Fruit fly (Drosophila melanogaster) whole organism, embryonic: ENCODE results near the gene Pgant35A.

ENCODE experiments used
- Adf1 ChIP-seq: fragments of 200-800 bp; sonication (Bioruptor generic); IDR thresholded peaks from 2 replicates; pipeline ENCODE4 v1.3.6; 2022; ENCODE audit warnings: missing biosample characterization, missing genetic modification characterization
- Aef1 ChIP-seq: fragments of 200-800 bp; sonication (Bioruptor generic); IDR thresholded peaks from 3 replicates; pipeline ENCODE4 v1.3.6; 2022; ENCODE audit warnings: missing biosample characterization, missing genetic modification characterization
- Blimp-1 ChIP-seq: fragments of 200-800 bp; sonication (Bioruptor generic); optimal IDR thresholded peaks from 3 replicates; lab custom pipeline; 2018; ENCODE audit warnings: missing biosample characterization, missing genetic modification characterization, mild to moderate bottlenecking, moderate library complexity, missing genetic modification reagents
- BtbVII ChIP-seq: fragments of 200-800 bp; sonication (Bioruptor generic); optimal IDR thresholded peaks from 3 replicates; lab custom pipeline; 2017; ENCODE audit warnings: missing biosample characterization, mild to moderate bottlenecking, missing genetic modification characterization
- CG10209 ChIP-seq: fragments of 200-800 bp; sonication (Bioruptor generic); optimal IDR thresholded peaks from 3 replicates; lab custom pipeline; 2017; ENCODE audit warnings: missing biosample characterization, mild to moderate bottlenecking, missing genetic modification characterization, missing genetic modification reagents
- CG10267 ChIP-seq: fragments of 200-800 bp; sonication (Bioruptor generic); optimal IDR thresholded peaks from 2 replicates; lab custom pipeline; 2018; ENCODE audit warnings: missing biosample characterization, mild to moderate bottlenecking, missing genetic modification characterization, moderate library complexity
- CG11696 ChIP-seq: fragments of 200-800 bp; sonication (Bioruptor generic); IDR thresholded peaks from 2 replicates; pipeline ENCODE4 v1.3.6; 2022; ENCODE audit warnings: missing biosample characterization, missing genetic modification characterization
- CG12071 ChIP-seq: fragments of 200-800 bp; sonication (Bioruptor generic); optimal IDR thresholded peaks from 3 replicates; lab custom pipeline; 2018; ENCODE audit warnings: missing biosample characterization, mild to moderate bottlenecking, missing genetic modification characterization
- CG12104 ChIP-seq: fragments of 200-800 bp; sonication (Bioruptor generic); optimal IDR thresholded peaks from 3 replicates; lab custom pipeline; 2016; ENCODE audit warnings: missing biosample characterization, missing genetic modification characterization
- CG1233 ChIP-seq: fragments of 200-800 bp; sonication (Bioruptor generic); optimal IDR thresholded peaks from 4 replicates; lab custom pipeline; 2018; ENCODE audit warnings: missing biosample characterization, mild to moderate bottlenecking, missing genetic modification characterization
- CG12744 ChIP-seq: fragments of 200-800 bp; sonication (Bioruptor generic); optimal IDR thresholded peaks from 2 replicates; lab custom pipeline; 2016; ENCODE audit warnings: missing biosample characterization, missing genetic modification characterization
- CG13296 ChIP-seq: fragments of 200-800 bp; sonication (Bioruptor generic); optimal IDR thresholded peaks from 3 replicates; lab custom pipeline; 2018; ENCODE audit warnings: missing biosample characterization, mild to moderate bottlenecking, missing genetic modification characterization
- CG1529 ChIP-seq: fragments of 200-800 bp; sonication (Bioruptor generic); optimal IDR thresholded peaks from 3 replicates; lab custom pipeline; 2018; ENCODE audit warnings: missing biosample characterization, missing genetic modification characterization
- CG15601 ChIP-seq: fragments of 200-800 bp; sonication (Bioruptor generic); optimal IDR thresholded peaks from 3 replicates; lab custom pipeline; 2019; ENCODE audit warnings: missing biosample characterization, mild to moderate bottlenecking, missing genetic modification characterization, moderate library complexity
- CG15696 ChIP-seq: fragments of 200-800 bp; sonication (Bioruptor generic); optimal IDR thresholded peaks from 2 replicates; lab custom pipeline; 2019; ENCODE audit warnings: missing biosample characterization, mild to moderate bottlenecking, missing genetic modification characterization, moderate library complexity
- CG1603 ChIP-seq: fragments of 200-800 bp; sonication (Bioruptor generic); optimal IDR thresholded peaks from 2 replicates; lab custom pipeline; 2019; ENCODE audit warnings: missing biosample characterization, mild to moderate bottlenecking, missing genetic modification characterization, moderate library complexity
- CG17359 ChIP-seq: fragments of 200-800 bp; sonication (Bioruptor generic); optimal IDR thresholded peaks from 3 replicates; lab custom pipeline; 2018; ENCODE audit warnings: missing biosample characterization, mild to moderate bottlenecking, missing genetic modification characterization, moderate library complexity
- CG17361 ChIP-seq: fragments of 200-800 bp; sonication (Bioruptor generic); IDR thresholded peaks from 3 replicates; pipeline ENCODE4 v1.3.6; 2022; ENCODE audit warnings: missing biosample characterization, missing genetic modification characterization
- CG2116 ChIP-seq: fragments of 200-800 bp; sonication (Bioruptor generic); optimal IDR thresholded peaks from 3 replicates; lab custom pipeline; 2018; ENCODE audit warnings: missing biosample characterization, mild to moderate bottlenecking, missing genetic modification characterization
- CG2678 ChIP-seq: fragments of 200-800 bp; sonication (Bioruptor generic); optimal IDR thresholded peaks from 3 replicates; lab custom pipeline; 2019; ENCODE audit warnings: missing biosample characterization, mild to moderate bottlenecking, missing genetic modification characterization, moderate library complexity
- CG2712 ChIP-seq: fragments of 200-800 bp; optimal IDR thresholded peaks from 3 replicates; lab custom pipeline; 2019; ENCODE audit warnings: missing biosample characterization, mild to moderate bottlenecking, missing genetic modification characterization, moderate library complexity
- CG30020 ChIP-seq: fragments of 200-800 bp; optimal IDR thresholded peaks from 2 replicates; lab custom pipeline; 2019; ENCODE audit warnings: missing biosample characterization, mild to moderate bottlenecking, missing genetic modification characterization, moderate library complexity
- CG6683 ChIP-seq: fragments of 200-800 bp; sonication (Bioruptor generic); optimal IDR thresholded peaks from 2 replicates; lab custom pipeline; 2017; ENCODE audit warnings: missing biosample characterization, mild to moderate bottlenecking, missing genetic modification characterization, missing genetic modification reagents
- CG6689 ChIP-seq: fragments of 200-800 bp; sonication (Bioruptor generic); IDR thresholded peaks from 2 replicates; pipeline ENCODE4 v1.3.6; 2022; ENCODE audit warnings: missing biosample characterization, missing genetic modification characterization
- CG6813 ChIP-seq: fragments of 200-800 bp; sonication (Bioruptor generic); optimal IDR thresholded peaks from 2 replicates; lab custom pipeline; 2017; ENCODE audit warnings: missing biosample characterization, missing genetic modification characterization, mild to moderate bottlenecking, moderate library complexity, missing genetic modification reagents
- CG6854 ChIP-seq: fragments of 200-800 bp; sonication (Bioruptor generic); optimal IDR thresholded peaks from 3 replicates; lab custom pipeline; 2017; ENCODE audit warnings: missing biosample characterization, mild to moderate bottlenecking, missing genetic modification characterization
- CG8924 ChIP-seq: fragments of 200-800 bp; optimal IDR thresholded peaks from 3 replicates; lab custom pipeline; 2019; ENCODE audit warnings: missing biosample characterization, mild to moderate bottlenecking, missing genetic modification characterization, moderate library complexity
- Drgx ChIP-seq: fragments of 200-800 bp; sonication (Bioruptor generic); IDR thresholded peaks from 2 replicates; pipeline ENCODE4 v1.3.6; 2022; ENCODE audit warnings: missing biosample characterization, missing genetic modification characterization
- Eip74EF ChIP-seq, 2 experiments: fragments of 200-800 bp in 1 of 2; fragments of >200 bp in 1 of 2; sonication (Bioruptor generic) in 1 of 2; optimal IDR thresholded peaks; 2 replicates each; lab custom pipeline; 2017 to 2019; ENCODE audit warnings: missing biosample characterization in 2 of 2, missing genetic modification characterization in 2 of 2, mild to moderate bottlenecking in 1 of 2, moderate library complexity in 1 of 2
- HLH3B ChIP-seq: fragments of 200-800 bp; sonication (Bioruptor generic); IDR thresholded peaks from 2 replicates; pipeline ENCODE4 v1.3.6; 2022; ENCODE audit warnings: missing biosample characterization, missing genetic modification characterization
- Hr51 ChIP-seq, 2 experiments: fragments of 200-800 bp; sonication (Bioruptor generic); optimal IDR thresholded peaks; 2 replicates in 1 of 2; 3 replicates in 1 of 2; lab custom pipeline; 2016 to 2018; ENCODE audit warnings: missing biosample characterization in 2 of 2, missing genetic modification characterization in 2 of 2, mild to moderate bottlenecking in 1 of 2, moderate library complexity in 1 of 2
- Meics ChIP-seq: fragments of 200-800 bp; sonication (Bioruptor generic); optimal IDR thresholded peaks from 2 replicates; lab custom pipeline; 2017; ENCODE audit warnings: missing biosample characterization, mild to moderate bottlenecking, missing genetic modification characterization
- Oli ChIP-seq: fragments of 200-800 bp; sonication (Bioruptor generic); optimal IDR thresholded peaks from 2 replicates; lab custom pipeline; 2018; ENCODE audit warnings: missing biosample characterization, mild to moderate bottlenecking, missing genetic modification characterization, moderate library complexity
- Six4 ChIP-seq: fragments of 200-800 bp; sonication (Bioruptor generic); optimal IDR thresholded peaks from 2 replicates; lab custom pipeline; 2016; ENCODE audit warnings: missing biosample characterization, missing genetic modification characterization
- Usf ChIP-seq: fragments of 200-800 bp; sonication (Bioruptor generic); optimal IDR thresholded peaks from 2 replicates; lab custom pipeline; 2017; ENCODE audit warnings: missing genotype, missing biosample characterization, missing genetic modification characterization
- Xbp1 ChIP-seq: fragments of 200-800 bp; sonication (Bioruptor generic); optimal IDR thresholded peaks from 3 replicates; lab custom pipeline; 2016; ENCODE audit warnings: missing biosample characterization, mild to moderate bottlenecking, missing genetic modification characterization
- croc ChIP-seq: fragments of 200-800 bp; sonication (Bioruptor generic); conservative IDR thresholded peaks from 3 replicates; pipeline ENCODE4 v1.3.6; 2022; ENCODE audit warnings: missing biosample characterization, missing genetic modification characterization
- dmrt11E ChIP-seq: fragments of 200-800 bp; sonication (Bioruptor generic); optimal IDR thresholded peaks from 3 replicates; lab custom pipeline; 2018; ENCODE audit warnings: missing biosample characterization, mild to moderate bottlenecking, missing genetic modification characterization, moderate library complexity
- dysf ChIP-seq: fragments of 200-800 bp; sonication (Bioruptor generic); IDR thresholded peaks from 3 replicates; pipeline ENCODE4 v1.3.6; 2022; ENCODE audit warnings: missing biosample characterization, missing genetic modification characterization
- esg ChIP-seq: fragments of 200-800 bp; sonication (Bioruptor generic); conservative IDR thresholded peaks from 2 replicates; pipeline ENCODE4 v1.3.6; 2022; ENCODE audit warnings: missing biosample characterization, missing genetic modification characterization
- fd96Cb ChIP-seq: fragments of 200-800 bp; sonication (Bioruptor generic); optimal IDR thresholded peaks from 2 replicates; lab custom pipeline; 2018; ENCODE audit warnings: missing biosample characterization, mild to moderate bottlenecking, missing genetic modification characterization, moderate library complexity
- grau ChIP-seq: fragments of 200-800 bp; optimal IDR thresholded peaks from 3 replicates; lab custom pipeline; 2019; ENCODE audit warnings: missing biosample characterization, mild to moderate bottlenecking, missing genetic modification characterization, moderate library complexity
- phol ChIP-seq: fragments of 200-800 bp; sonication (Bioruptor generic); optimal IDR thresholded peaks from 3 replicates; lab custom pipeline; 2018; ENCODE audit warnings: missing biosample characterization, mild to moderate bottlenecking, missing genetic modification characterization, moderate library complexity
- prd ChIP-seq, 3 experiments: fragments of >200 bp in 2 of 3; fragments of 200-800 bp in 1 of 3; sonication (Bioruptor generic) in 1 of 3; optimal IDR thresholded peaks in 2 of 3; IDR thresholded peaks in 1 of 3; 2 replicates in 2 of 3; 3 replicates in 1 of 3; pipeline versions ENCODE4 v1.3.6 to Lab custom; 2017 to 2022; ENCODE audit warnings: missing biosample characterization in 1 of 3, missing genetic modification characterization in 1 of 3
- slou ChIP-seq: fragments of 200-800 bp; sonication (Bioruptor generic); optimal IDR thresholded peaks from 3 replicates; lab custom pipeline; 2016; ENCODE audit warnings: missing biosample characterization, missing genetic modification characterization
- sug ChIP-seq: fragments of 200-800 bp; optimal IDR thresholded peaks from 2 replicates; lab custom pipeline; 2019; ENCODE audit warnings: missing biosample characterization, mild to moderate bottlenecking, missing genetic modification characterization, moderate library complexity
- twi ChIP-seq: fragments of 200-800 bp; optimal IDR thresholded peaks from 2 replicates; lab custom pipeline; 2019; ENCODE audit warnings: missing biosample characterization, mild to moderate bottlenecking, missing genetic modification characterization, moderate library complexity
- zen ChIP-seq: fragments of 200-800 bp; sonication (Bioruptor generic); optimal IDR thresholded peaks from 3 replicates; lab custom pipeline; 2018; ENCODE audit warnings: missing biosample characterization, mild to moderate bottlenecking, missing genetic modification characterization, moderate library complexity

The Pgant35A gene

dm6 chr2L:14367274-14367669 lies 8.2 kb downstream of the Pgant35A start (continued):
- TF ChIP-seq CG1603 (tag; lab: Kevin White, UChicago) (peak; percentile 20), CG30020 (tag; lab: Kevin White, UChicago) (peak; percentile 3), Oli (peak; percentile 37), dysf (GFP tag; lab: Robert Waterston, UW) (no peak; the same call in 2 of the 3 replicates), esg (peak; percentile 38), CG1529 (no peak), dmrt11E (tag; lab: Kevin White, UChicago) (peak; percentile 28), CG11696 (peak; percentile 68; the same call in 1 of the 2 replicates), CG6683 (GFP tag; lab: Kevin White, UChicago) (peak; percentile 12), phol (tag; lab: Kevin White, UChicago) (peak; percentile 77), Hr51 (GFP tag; optimal IDR thresholded peaks at IDR 0.05; lab: Kevin White, UChicago) (peak in 1 of 2 experiments; percentile 77), CG6854 (GFP tag; lab: Kevin White, UChicago) (peak; percentile 32), CG10267 (tag; lab: Kevin White, UChicago) (peak; percentile 62), CG2712 (tag; lab: Kevin White, UChicago) (peak; percentile 81), Eip74EF (GFP tag; optimal IDR thresholded peaks at IDR 0.05; lab: Kevin White, UChicago) (peak in 1 of 2 experiments; percentile 59), CG13296 (GFP tag; lab: Kevin White, UChicago) (peak; percentile 50), Meics (GFP tag; lab: Kevin White, UChicago) (peak; percentile 58), grau (tag; lab: Kevin White, UChicago) (peak; percentile 23), Six4 (GFP tag; lab: Kevin White, UChicago) (peak; percentile 22), CG8924 (tag; lab: Kevin White, UChicago) (peak; percentile 18), Usf (no peak), BtbVII (GFP tag; lab: Kevin White, UChicago) (peak; percentile 56), CG10209 (GFP tag; lab: Kevin White, UChicago) (peak; percentile 5), croc (GFP tag; lab: Robert Waterston, UW) (peak; percentile 18; the same call in 1 of the 3 replicates), sug (tag; lab: Kevin White, UChicago) (peak; percentile 13), Drgx (GFP tag; lab: Robert Waterston, UW) (peak; percentile 61; the same call in 1 of the 2 replicates), CG6813 (GFP tag; lab: Kevin White, UChicago) (peak; percentile 36), HLH3B (peak; percentile 30; the same call in 1 of the 2 replicates), CG15601 (tag; lab: Kevin White, UChicago) (peak; percentile 63), Aef1 (GFP tag; lab: Robert Waterston, UW) (no peak), Adf1 (GFP tag; lab: Robert Waterston, UW) (no peak), CG6689 (peak; percentile 63; the same call in 1 of the 2 replicates), Xbp1 (GFP tag; lab: Kevin White, UChicago) (peak; percentile 54), CG12104 (GFP tag; lab: Kevin White, UChicago) (peak; percentile 33), Blimp-1 (peak; percentile 65), CG12744 (GFP tag; lab: Kevin White, UChicago) (no peak), fd96Cb (tag; lab: Kevin White, UChicago) (peak; percentile 58), CG1233 (GFP tag; lab: Kevin White, UChicago) (peak; percentile 23), prd (optimal IDR thresholded peaks at IDR 0.05; lab: Kevin White, UChicago) (no peak), prd (GFP tag; IDR thresholded peaks at IDR 0.05; lab: Robert Waterston, UW) (peak; percentile 50; the same call in 1 of the 3 replicates), twi (tag; lab: Kevin White, UChicago) (no peak), CG17361 (GFP tag; lab: Robert Waterston, UW) (peak; percentile 88), CG2678 (peak; percentile 77), CG2116 (GFP tag; lab: Kevin White, UChicago) (peak; percentile 7), CG15696 (peak; percentile 31), CG17359 (tag; lab: Kevin White, UChicago) (peak; percentile 60), CG12071 (GFP tag; lab: Kevin White, UChicago) (no peak), slou (GFP tag; lab: Kevin White, UChicago) (peak; percentile 21), zen (tag; lab: Kevin White, UChicago) (peak; percentile 38)
